Worm (Caenorhabditis elegans) whole organism, L4 larva: Measurements from ENCODE around the gene T09E8.4.

Experiments
- ZK546.5 ChIP-seq, 2 experiments: sonication (generic microtip); optimal IDR thresholded peaks; 2 replicates each; lab custom pipeline; 2017; ENCODE audit warnings: missing biosample characterization in 2 of 2, missing genetic modification characterization in 2 of 2
- aly-2 ChIP-seq: sonication (generic microtip); optimal IDR thresholded peaks from 2 replicates; lab custom pipeline; 2018; ENCODE audit warnings: missing biosample characterization, missing genetic modification characterization
- daf-12 ChIP-seq: fragments of 150-350 bp; optimal IDR thresholded peaks from 2 replicates; lab custom pipeline; 2014; ENCODE audit warnings: missing biosample characterization, missing genetic modification reagents, missing genetic modification characterization
- dmd-6 ChIP-seq: fragments of 200-800 bp; sonication (Bioruptor generic); IDR thresholded peaks from 2 replicates; pipeline ENCODE4 v1.3.6; 2022; ENCODE audit warnings: missing genetic modification reagents, missing genetic modification characterization, missing compliant biosample characterization
- lsy-2 ChIP-seq, 2 experiments: fragments of 150-350 bp in 1 of 2; sonication (generic microtip) in 1 of 2; optimal IDR thresholded peaks; 2 replicates each; lab custom pipeline; 2014 to 2017; ENCODE audit warnings: missing biosample characterization in 2 of 2, missing genetic modification characterization in 2 of 2
- mdl-1 ChIP-seq, 2 experiments: fragments of 150-350 bp in 1 of 2; sonication (generic microtip) in 1 of 2; optimal IDR thresholded peaks; 2 replicates each; lab custom pipeline; 2014 to 2017; ENCODE audit warnings: missing biosample characterization in 2 of 2, missing genetic modification characterization in 2 of 2
- nhr-111 ChIP-seq: fragments of 200-800 bp; sonication (Bioruptor generic); optimal IDR thresholded peaks from 2 replicates; lab custom pipeline; 2018; ENCODE audit warnings: mild to moderate bottlenecking, missing genetic modification characterization, missing compliant biosample characterization
- nhr-41 ChIP-seq: fragments of 200-800 bp; sonication (Bioruptor generic); IDR thresholded peaks from 2 replicates; pipeline ENCODE4 v1.3.6; 2022; ENCODE audit warnings: missing genetic modification reagents, missing genetic modification characterization, missing compliant biosample characterization
- saeg-2 ChIP-seq: fragments of 200-800 bp; sonication (Bioruptor generic); IDR thresholded peaks from 2 replicates; pipeline ENCODE4 v1.3.6; 2022; ENCODE audit warnings: missing genetic modification reagents, missing genetic modification characterization, missing compliant biosample characterization
- ztf-11 ChIP-seq: fragments of 150-350 bp; optimal IDR thresholded peaks from 2 replicates; lab custom pipeline; 2014; ENCODE audit warnings: missing biosample characterization, missing genetic modification characterization

DNA sequence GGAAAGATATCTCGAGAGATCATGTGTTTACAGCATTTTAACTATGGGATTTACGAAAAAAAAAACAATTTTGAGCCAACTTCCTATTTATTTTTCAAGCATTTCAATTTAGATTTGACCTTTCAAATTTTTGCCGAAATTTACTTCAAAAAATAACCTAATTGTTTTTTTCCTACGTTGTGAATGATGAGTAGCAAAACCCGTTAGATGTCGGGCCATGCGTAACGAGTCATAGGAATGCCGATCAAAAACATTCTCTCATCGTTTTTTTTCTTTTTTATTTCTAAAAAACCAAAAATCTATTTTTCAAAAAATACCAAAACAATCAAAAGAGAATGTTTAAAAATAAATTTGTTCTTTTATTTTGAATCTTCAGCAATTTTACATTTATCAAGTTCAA is 21.2 kb downstream of the T09E8.4 start:
- TF ChIP-seq dmd-6 (GFP tag; lab: Robert Waterston, UW) (no peak), ztf-11 (tag; lab: Kevin White, UChicago) (no peak), aly-2 (tag; lab: Kevin White, UChicago) (no peak), saeg-2 (GFP tag; lab: Robert Waterston, UW) (no peak), daf-12 (no peak), mdl-1 (tag; optimal IDR thresholded peaks at IDR 0.05; lab: Kevin White, UChicago) (no peak), ZK546.5 (tag; optimal IDR thresholded peaks at IDR 0.05; lab: Kevin White, UChicago) (no peak), lsy-2 (tag; optimal IDR thresholded peaks at IDR 0.05; lab: Kevin White, UChicago) (no peak), nhr-41 (GFP tag; lab: Robert Waterston, UW) (no peak), nhr-111 (no peak)
